Worm (Caenorhabditis elegans): ENCODE data around the gene vglu-2.

Gene vglu-2

DNA sequence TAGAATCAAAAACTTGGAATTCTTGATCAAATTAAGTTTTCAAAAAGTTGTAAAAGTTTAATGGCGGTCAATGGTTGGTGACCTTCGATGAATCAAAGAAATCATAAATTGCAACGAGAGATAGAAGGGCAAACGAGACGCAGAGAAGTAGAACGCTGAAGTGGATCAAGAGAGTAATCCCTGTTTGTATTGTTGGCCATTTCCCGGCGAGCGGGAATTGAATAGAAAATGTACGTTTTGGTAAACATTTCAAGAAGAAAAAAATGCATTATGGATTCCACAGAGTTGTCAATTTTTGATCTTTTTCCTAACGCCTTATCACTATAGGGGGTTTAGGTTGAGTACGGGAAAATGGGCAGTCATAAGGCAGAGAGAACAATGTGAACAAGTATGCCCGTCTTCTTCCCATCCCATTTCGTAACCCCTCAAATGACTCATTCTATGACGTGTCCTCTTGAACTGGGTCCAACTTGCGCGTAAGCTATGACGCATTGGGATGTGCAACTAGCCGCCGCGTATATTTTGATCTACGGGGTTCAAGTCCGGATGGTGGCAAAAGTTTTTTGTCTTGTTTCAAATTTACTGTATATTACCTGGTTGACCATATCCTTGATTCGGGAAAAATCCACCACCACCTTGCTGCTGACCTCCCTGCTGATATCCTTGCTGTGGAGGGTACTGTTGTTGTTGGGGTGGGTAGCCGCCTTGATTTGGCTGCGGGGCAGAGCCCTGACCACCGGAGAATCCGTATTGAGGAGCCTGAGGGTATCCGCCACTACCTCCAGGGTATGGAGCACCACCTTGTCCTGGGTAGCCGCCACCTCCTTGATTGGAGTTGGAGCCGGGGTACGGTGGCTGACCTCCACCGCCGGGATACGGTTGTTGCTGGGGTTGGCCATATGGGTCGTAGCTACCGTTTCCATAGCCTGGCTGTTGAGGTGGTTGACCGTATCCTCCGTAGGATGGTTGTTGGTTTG lies 33.9 kb downstream of the vglu-2 start (continued):
- TF ChIP-seq hlh-11 (tag; optimal IDR thresholded peaks at IDR 0.05) (peak; percentile 0), hlh-30 (tag; optimal IDR thresholded peaks at IDR 0.05; ENCODE audit: insufficient read depth) (peak; percentile 32)

DNA sequence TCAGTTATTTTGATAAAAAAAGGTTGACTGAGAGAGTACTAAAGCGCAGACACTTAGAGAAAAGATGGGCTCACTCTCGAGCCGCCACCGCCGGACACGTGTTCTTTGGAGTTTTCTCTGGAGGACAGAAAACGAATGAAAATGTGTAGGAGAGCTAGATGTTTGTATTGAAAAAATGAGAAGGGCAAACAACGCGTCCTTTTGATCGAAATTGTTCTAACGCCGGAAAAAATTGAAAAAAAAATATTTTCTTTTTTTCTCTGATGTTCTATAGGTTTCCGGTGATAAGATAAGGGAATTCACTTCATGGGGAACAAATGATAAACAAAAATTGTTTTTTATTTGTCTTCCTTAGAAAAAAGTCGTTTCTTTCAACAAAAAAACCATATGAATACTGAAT lies 34.9 kb downstream of the vglu-2 start:
- TF ChIP-seq lsy-2 (tag; optimal IDR thresholded peaks at IDR 0.05) (peak in 1 of 2 experiments; percentile 12), mdl-1 (tag; optimal IDR thresholded peaks at IDR 0.05) (peak in 1 of 2 experiments; percentile 25), mep-1 (tag; optimal IDR thresholded peaks at IDR 0.05) (peak; percentile 37), ctbp-1 (GFP tag; IDR thresholded peaks at IDR 0.05) (no peak), hlh-11 (tag; optimal IDR thresholded peaks at IDR 0.05) (peak; percentile 62), hlh-30 (tag; optimal IDR thresholded peaks at IDR 0.05; ENCODE audit: insufficient read depth) (peak; percentile 52), pqm-1 (tag; optimal IDR thresholded peaks at IDR 0.05) (peak; percentile 23), hif-1 (tag; optimal IDR thresholded peaks at IDR 0.05) (peak in 1 of 2 experiments; percentile 46), dmd-6 (GFP tag; IDR thresholded peaks at IDR 0.05) (peak; percentile 56), nhr-6 (tag; optimal IDR thresholded peaks at IDR 0.05) (no peak), dve-1 (tag; optimal IDR thresholded peaks at IDR 0.05; ENCODE audit: insufficient read depth) (peak; percentile 63), lin-1 (GFP tag; IDR thresholded peaks at IDR 0.05) (0 out of 2 replicates have a peak, but pooled peaks have one; percentile 7), nhr-28 (tag; optimal IDR thresholded peaks at IDR 0.05) (peak; percentile 62), mxl-3 (GFP tag; optimal IDR thresholded peaks at IDR 0.05) (peak; percentile 44), daf-8 (GFP tag; IDR thresholded peaks at IDR 0.05) (no peak), snpc-1.2 (GFP tag; IDR thresholded peaks at IDR 0.05) (no peak), egl-27 (tag; optimal IDR thresholded peaks at IDR 0.05) (no peak), daf-16 (GFP tag; optimal IDR thresholded peaks at IDR 0.05) (peak in 1 of 2 experiments; percentile 61), daf-16 (tag; optimal IDR thresholded peaks at IDR 0.05) (peak; percentile 87), php-3 (GFP tag; IDR thresholded peaks at IDR 0.05) (no peak)

DNA sequence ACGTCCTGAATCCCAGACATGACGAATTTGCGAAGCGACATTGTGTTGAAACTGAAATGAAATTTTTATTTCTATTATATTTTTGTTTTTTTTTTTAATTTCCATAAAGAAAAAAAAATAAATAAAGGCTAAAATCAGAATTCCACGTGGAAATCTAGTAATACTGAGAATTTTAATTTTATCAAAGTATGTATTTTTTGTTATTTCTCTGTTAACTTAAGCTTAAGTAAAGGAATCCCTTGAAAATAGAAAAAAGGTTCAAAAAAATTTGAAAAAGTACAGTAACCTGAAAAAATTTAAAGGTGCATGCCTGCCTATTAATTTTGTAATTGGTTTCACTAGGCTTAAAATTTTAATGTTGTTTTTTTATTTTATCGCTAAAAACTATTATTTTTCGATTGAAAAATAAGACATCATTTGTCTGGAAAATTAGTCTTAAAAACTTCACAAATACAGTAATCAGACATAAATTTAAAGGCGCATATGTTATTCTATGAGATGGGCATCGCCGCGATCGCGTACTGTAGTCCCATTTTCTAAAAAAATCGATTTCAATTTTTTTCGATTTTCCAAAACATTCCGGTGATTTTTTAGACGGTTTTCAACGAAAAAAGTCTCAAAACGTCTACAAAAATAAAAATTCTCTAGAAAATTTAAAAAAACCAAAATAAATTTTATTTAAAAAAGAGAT lies 35.6 kb downstream of the vglu-2 start, which contains the start of gene nex-2:
Gene nex-2, minus strand, starts transcription at position 51 of the 691 bp plus-strand sequence.
- TF ChIP-seq zip-2 (tag; optimal IDR thresholded peaks at IDR 0.05), result no peak
- TF ChIP-seq mdt-29 (GFP tag; IDR thresholded peaks at IDR 0.05), result no peak
- TF ChIP-seq ama-1 (optimal IDR thresholded peaks at IDR 0.05), result no peak
- no peak for TF ChIP-seq aha-1 (tag)
- no peak for TF ChIP-seq F49E8.2 (tag; optimal IDR thresholded peaks at IDR 0.05; ENCODE audit: borderline replicate concordance)
- TF ChIP-seq snpc-4 (tag; optimal IDR thresholded peaks at IDR 0.05), result no peak
- no peak for TF ChIP-seq nhr-28 (tag; optimal IDR thresholded peaks at IDR 0.05)
- no peak for TF ChIP-seq php-3 (GFP tag; IDR thresholded peaks at IDR 0.05)
- no peak for TF ChIP-seq zag-1 (tag; optimal IDR thresholded peaks at IDR 0.05)
- no peak for TF ChIP-seq skn-1 (tag; optimal IDR thresholded peaks at IDR 0.05)
- TF ChIP-seq aly-2 (tag; optimal IDR thresholded peaks at IDR 0.05), result no peak
- TF ChIP-seq dmd-6 (GFP tag; IDR thresholded peaks at IDR 0.05), result no peak
- TF ChIP-seq lin-15B (tag; optimal IDR thresholded peaks at IDR 0.05), result no peak
- TF ChIP-seq F44E2.7 (GFP tag; IDR thresholded peaks at IDR 0.05), result no peak

DNA sequence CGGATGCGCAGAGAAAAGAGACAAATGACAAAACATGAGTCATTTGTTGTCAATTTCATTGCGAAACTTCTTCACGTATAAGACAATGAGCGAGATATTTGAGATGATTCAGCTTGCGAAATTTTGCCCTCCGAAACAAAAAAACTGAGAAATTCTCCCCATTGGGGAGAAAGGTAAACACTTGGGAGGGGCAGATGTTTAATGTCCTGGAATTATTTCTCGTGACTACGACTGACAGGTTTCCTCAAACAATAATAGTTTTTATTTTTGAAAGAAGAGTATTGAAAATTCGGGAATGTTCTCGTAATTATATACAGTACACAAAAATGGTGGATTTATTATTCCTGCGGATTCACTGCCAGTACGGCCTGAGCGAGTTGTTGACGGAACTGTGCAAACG lies 36.3 kb downstream of the vglu-2 start:
- TF ChIP-seq ces-1 (GFP tag; optimal IDR thresholded peaks at IDR 0.05) (no peak), saeg-2 (GFP tag; IDR thresholded peaks at IDR 0.05) (no peak), lir-3 (tag; optimal IDR thresholded peaks at IDR 0.05) (no peak), ceh-82 (tag; optimal IDR thresholded peaks at IDR 0.05) (no peak), ZK546.5 (tag; optimal IDR thresholded peaks at IDR 0.05) (no peak), daf-16 (GFP tag; optimal IDR thresholded peaks at IDR 0.05) (no peak), daf-16 (tag; optimal IDR thresholded peaks at IDR 0.05) (peak; percentile 59), pha-4 (GFP tag; IDR thresholded peaks at IDR 0.05) (0 out of 2 replicates have a peak, but pooled peaks have one; percentile 32), pha-4 (tag; optimal IDR thresholded peaks at IDR 0.05) (peak; percentile 64), vab-7 (GFP tag; IDR thresholded peaks at IDR 0.05) (no peak), zfp-3 (GFP tag; conservative IDR thresholded peaks at IDR 0.05) (no peak), ceh-62 (tag; optimal IDR thresholded peaks at IDR 0.05) (no peak), aha-1 (tag) (peak; percentile 31), mep-1 (tag; optimal IDR thresholded peaks at IDR 0.05) (peak; percentile 1), ztf-11 (tag; optimal IDR thresholded peaks at IDR 0.05) (no peak), tag-97 (GFP tag; IDR thresholded peaks at IDR 0.05) (no peak), hlh-11 (tag; optimal IDR thresholded peaks at IDR 0.05) (peak; percentile 29), egl-43 (GFP tag; IDR thresholded peaks at IDR 0.05) (no peak), hif-1 (tag; optimal IDR thresholded peaks at IDR 0.05) (peak in 1 of 2 experiments; percentile 25)

All from whole organism, L4 larva.